Worm (Caenorhabditis elegans) whole organism, young adult: ENCODE measurements around the gene chil-18.

Experiments
- B0336.3 ChIP-seq: fragments of 200-800 bp; sonication (Bioruptor generic); IDR thresholded peaks from 2 replicates; pipeline ENCODE4 v1.3.6; 2022; ENCODE audit warnings: missing genetic modification characterization, missing compliant biosample characterization
- D2030.7 ChIP-seq: fragments of 200-800 bp; sonication (Bioruptor generic); IDR thresholded peaks from 2 replicates; pipeline ENCODE4 v1.3.6; 2022; ENCODE audit warnings: missing genetic modification reagents, missing genetic modification characterization, missing compliant biosample characterization
- F33H1.4 ChIP-seq: fragments of 200-800 bp; sonication (Bioruptor generic); IDR thresholded peaks from 2 replicates; pipeline ENCODE4 v1.3.6; 2022; ENCODE audit warnings: missing genetic modification reagents, missing genetic modification characterization, missing compliant biosample characterization
- F39B2.1 ChIP-seq: fragments of 200-800 bp; sonication (Bioruptor generic); IDR thresholded peaks from 2 replicates; pipeline ENCODE4 v1.3.6; 2022; ENCODE audit warnings: missing genetic modification reagents, missing genetic modification characterization, missing compliant biosample characterization
- F52B5.7 ChIP-seq: sonication (generic microtip); optimal IDR thresholded peaks from 2 replicates; lab custom pipeline; 2016; ENCODE audit warnings: mild to moderate bottlenecking, missing genetic modification characterization, missing compliant biosample characterization
- K11D2.4 ChIP-seq: fragments of 200-800 bp; sonication (Bioruptor generic); IDR thresholded peaks from 2 replicates; pipeline ENCODE4 v1.3.6; 2022; ENCODE audit warnings: missing genetic modification reagents, missing genetic modification characterization, missing compliant biosample characterization
- T26A5.8 ChIP-seq: sonication (generic microtip); optimal IDR thresholded peaks from 2 replicates; lab custom pipeline; 2016; ENCODE audit warnings: missing genetic modification characterization, missing compliant biosample characterization
- ZK185.1 ChIP-seq: sonication (generic microtip); optimal IDR thresholded peaks from 2 replicates; lab custom pipeline; 2016; ENCODE audit warnings: mild to moderate bottlenecking, missing genetic modification characterization, missing compliant biosample characterization; ENCODE audit not compliant: poor library complexity, severe bottlenecking
- aptf-2 ChIP-seq: fragments of 200-800 bp; sonication (Bioruptor generic); conservative IDR thresholded peaks from 2 replicates; pipeline ENCODE4 v1.3.6; 2022; ENCODE audit warnings: missing genetic modification reagents, missing genetic modification characterization, missing compliant biosample characterization
- atf-7 ChIP-seq: sonication (generic microtip); optimal IDR thresholded peaks from 2 replicates; lab custom pipeline; 2017; ENCODE audit warnings: mild to moderate bottlenecking, missing genetic modification characterization, missing compliant biosample characterization
- athp-1 ChIP-seq: sonication (generic microtip); optimal IDR thresholded peaks from 2 replicates; lab custom pipeline; 2017; ENCODE audit warnings: mild to moderate bottlenecking, missing genetic modification characterization, missing compliant biosample characterization
- attf-3 ChIP-seq: fragments of 200-800 bp; sonication (Bioruptor generic); conservative IDR thresholded peaks from 2 replicates; pipeline ENCODE4 v1.3.6; 2022; ENCODE audit warnings: missing genetic modification reagents, missing genetic modification characterization, missing compliant biosample characterization
- attf-5 ChIP-seq: fragments of 200-800 bp; sonication (Bioruptor generic); optimal IDR thresholded peaks from 2 replicates; lab custom pipeline; 2018; ENCODE audit warnings: mild to moderate bottlenecking, missing genetic modification characterization, missing compliant biosample characterization
- bed-2 ChIP-seq: fragments of 200-800 bp; sonication (Bioruptor generic); IDR thresholded peaks from 2 replicates; pipeline ENCODE4 v1.3.6; 2022; ENCODE audit warnings: missing genetic modification reagents, missing genetic modification characterization, missing compliant biosample characterization
- cebp-1 ChIP-seq, 2 experiments: fragments of 200-800 bp in 1 of 2; sonication (Bioruptor generic) in 1 of 2; sonication (generic microtip) in 1 of 2; IDR thresholded peaks in 1 of 2; optimal IDR thresholded peaks in 1 of 2; 2 replicates each; pipeline versions ENCODE4 v1.3.6 to Lab custom; 2017 to 2022; ENCODE audit warnings: missing compliant biosample characterization in 2 of 2, missing genetic modification characterization in 2 of 2, mild to moderate bottlenecking in 1 of 2, missing genetic modification reagents in 1 of 2, moderate library complexity in 1 of 2
- dox-1 ChIP-seq: fragments of 200-800 bp; sonication (Bioruptor generic); IDR thresholded peaks from 2 replicates; pipeline ENCODE4 v1.3.6; 2022; ENCODE audit warnings: missing genetic modification reagents, missing genetic modification characterization, missing compliant biosample characterization
- dpff-1 ChIP-seq: sonication (generic microtip); optimal IDR thresholded peaks from 2 replicates; lab custom pipeline; 2017; ENCODE audit warnings: mild to moderate bottlenecking, missing genetic modification characterization, missing compliant biosample characterization
- efl-1 ChIP-seq: fragments of 150-350 bp; optimal IDR thresholded peaks from 2 replicates; lab custom pipeline; 2014; ENCODE audit warnings: missing biosample characterization, missing genetic modification reagents, missing genetic modification characterization
- egrh-3 ChIP-seq: fragments of 200-800 bp; sonication (Bioruptor generic); IDR thresholded peaks from 2 replicates; pipeline ENCODE4 v1.3.6; 2022; ENCODE audit warnings: missing genetic modification reagents, missing genetic modification characterization, missing compliant biosample characterization
- ets-4 ChIP-seq: fragments of 200-800 bp; sonication (Bioruptor generic); optimal IDR thresholded peaks from 2 replicates; lab custom pipeline; 2018; ENCODE audit warnings: mild to moderate bottlenecking, missing genetic modification characterization, missing compliant biosample characterization
- him-1 ChIP-seq: sonication (generic microtip); optimal IDR thresholded peaks from 2 replicates; lab custom pipeline; 2016; ENCODE audit warnings: missing genotype, missing genetic modification reagents, missing genetic modification characterization, missing compliant biosample characterization
- hmg-1.2 ChIP-seq: fragments of 200-800 bp; sonication (Bioruptor generic); IDR thresholded peaks from 2 replicates; pipeline ENCODE4 v1.3.6; 2022; ENCODE audit warnings: missing genetic modification reagents, missing genetic modification characterization, missing compliant biosample characterization
- hsf-1 ChIP-seq: fragments of 200-800 bp; sonication (Bioruptor generic); IDR thresholded peaks from 2 replicates; pipeline ENCODE4 v1.3.6; 2022; ENCODE audit warnings: missing genetic modification reagents, missing genetic modification characterization, missing compliant biosample characterization
- let-607 ChIP-seq, 2 experiments: fragments of 200-800 bp in 1 of 2; sonication (Bioruptor generic) in 1 of 2; sonication (generic microtip) in 1 of 2; optimal IDR thresholded peaks; 2 replicates each; lab custom pipeline; 2016 to 2018; ENCODE audit warnings: mild to moderate bottlenecking in 2 of 2, missing compliant biosample characterization in 2 of 2, missing genetic modification characterization in 2 of 2, moderate library complexity in 2 of 2, missing genotype in 1 of 2
- lin-26 ChIP-seq: fragments of 200-800 bp; sonication (Bioruptor generic); IDR thresholded peaks from 2 replicates; pipeline ENCODE4 v1.3.6; 2022; ENCODE audit warnings: missing genetic modification reagents, missing genetic modification characterization, missing compliant biosample characterization
- lin-35 ChIP-seq, 3 experiments: fragments of 150-350 bp in 2 of 3; sonication (generic microtip) in 1 of 3; optimal IDR thresholded peaks; 2 replicates each; lab custom pipeline; 2014 to 2018; ENCODE audit warnings: missing biosample characterization in 3 of 3, missing genetic modification characterization in 3 of 3, missing genetic modification reagents in 3 of 3
- lsl-1 ChIP-seq: fragments of 200-800 bp; sonication (Bioruptor generic); optimal IDR thresholded peaks from 2 replicates; lab custom pipeline; 2018; ENCODE audit warnings: mild to moderate bottlenecking, missing genetic modification characterization, moderate library complexity, missing compliant biosample characterization
- madf-10 ChIP-seq: sonication (generic microtip); optimal IDR thresholded peaks from 2 replicates; lab custom pipeline; 2016; ENCODE audit warnings: mild to moderate bottlenecking, missing genetic modification characterization, missing compliant biosample characterization
- madf-6 ChIP-seq: fragments of 200-800 bp; sonication (Bioruptor generic); IDR thresholded peaks from 2 replicates; pipeline ENCODE4 v1.3.6; 2022; ENCODE audit warnings: missing genetic modification reagents, missing genetic modification characterization, missing compliant biosample characterization
- mcd-1 ChIP-seq: fragments of 200-800 bp; sonication (Bioruptor generic); IDR thresholded peaks from 2 replicates; pipeline ENCODE4 v1.3.6; 2022; ENCODE audit warnings: missing genetic modification reagents, missing genetic modification characterization, missing compliant biosample characterization
- mel-28 ChIP-seq: sonication (generic microtip); optimal IDR thresholded peaks from 2 replicates; lab custom pipeline; 2016; ENCODE audit warnings: borderline replicate concordance, mild to moderate bottlenecking, missing genetic modification characterization, missing compliant biosample characterization
- nfyb-1 ChIP-seq: fragments of 200-800 bp; sonication (Bioruptor generic); IDR thresholded peaks from 2 replicates; pipeline ENCODE4 v1.3.6; 2022; ENCODE audit warnings: missing genetic modification reagents, missing genetic modification characterization, missing compliant biosample characterization
- nhr-80 ChIP-seq: sonication (generic microtip); optimal IDR thresholded peaks from 2 replicates; lab custom pipeline; 2016; ENCODE audit warnings: missing genetic modification characterization, missing compliant biosample characterization
- nhr-90 ChIP-seq: sonication (generic microtip); optimal IDR thresholded peaks from 2 replicates; lab custom pipeline; 2016; ENCODE audit warnings: missing genotype, mild to moderate bottlenecking, missing genetic modification characterization, missing compliant biosample characterization
- rcor-1 ChIP-seq: fragments of 200-800 bp; sonication (Bioruptor generic); IDR thresholded peaks from 2 replicates; pipeline ENCODE4 v1.3.6; 2022; ENCODE audit warnings: missing genetic modification reagents, missing genetic modification characterization, missing compliant biosample characterization
- repo-1 ChIP-seq: sonication (generic microtip); optimal IDR thresholded peaks from 2 replicates; lab custom pipeline; 2017; ENCODE audit warnings: mild to moderate bottlenecking, missing genetic modification characterization, missing compliant biosample characterization
- sdz-38 ChIP-seq: sonication (generic microtip); optimal IDR thresholded peaks from 2 replicates; lab custom pipeline; 2016; ENCODE audit warnings: missing genotype, missing genetic modification characterization, missing compliant biosample characterization
- snpc-4 ChIP-seq, 5 experiments: fragments of 150-350 bp in 1 of 5; sonication (generic microtip) in 4 of 5; optimal IDR thresholded peaks; 2 replicates each; lab custom pipeline; 2014 to 2018; ENCODE audit warnings: missing genetic modification characterization in 5 of 5, missing biosample characterization in 3 of 5, antibody characterized with exemption in 2 of 5, mild to moderate bottlenecking in 2 of 5, missing compliant biosample characterization in 2 of 5, missing genotype in 2 of 5, moderate library complexity in 2 of 5, missing genetic modification reagents in 1 of 5
- somi-1 ChIP-seq: fragments of 200-800 bp; sonication (Bioruptor generic); optimal IDR thresholded peaks from 2 replicates; lab custom pipeline; 2018; ENCODE audit warnings: mild to moderate bottlenecking, missing genetic modification characterization, missing compliant biosample characterization
- tbp1 ChIP-seq: fragments of 200-800 bp; sonication (Bioruptor generic); optimal IDR thresholded peaks from 2 replicates; lab custom pipeline; 2018; ENCODE audit warnings: mild to moderate bottlenecking, missing genetic modification characterization, missing compliant biosample characterization
- unc-130 ChIP-seq: sonication (generic microtip); optimal IDR thresholded peaks from 2 replicates; lab custom pipeline; 2016; ENCODE audit warnings: missing genetic modification reagents, missing genetic modification characterization, missing compliant biosample characterization
- unc-62 ChIP-seq: fragments of 150-350 bp; optimal IDR thresholded peaks from 2 replicates; lab custom pipeline; 2014; ENCODE audit warnings: missing biosample characterization, missing genetic modification reagents, missing genetic modification characterization
- zim-3 ChIP-seq: sonication (generic microtip); optimal IDR thresholded peaks from 2 replicates; lab custom pipeline; 2017; ENCODE audit warnings: mild to moderate bottlenecking, missing genetic modification characterization, moderate library complexity, missing compliant biosample characterization
- ztf-18 ChIP-seq: sonication (generic microtip); optimal IDR thresholded peaks from 2 replicates; lab custom pipeline; 2016; ENCODE audit warnings: missing genotype, mild to moderate bottlenecking, missing genetic modification characterization, missing compliant biosample characterization
- ztf-25 ChIP-seq: fragments of 200-800 bp; sonication (Bioruptor generic); IDR thresholded peaks from 2 replicates; pipeline ENCODE4 v1.3.6; 2022; ENCODE audit warnings: missing genetic modification reagents, missing genetic modification characterization, missing compliant biosample characterization
- ztf-26 ChIP-seq: sonication (generic microtip); optimal IDR thresholded peaks from 2 replicates; lab custom pipeline; 2017; ENCODE audit warnings: missing genetic modification characterization, missing compliant biosample characterization

chil-18 gene

DNA sequence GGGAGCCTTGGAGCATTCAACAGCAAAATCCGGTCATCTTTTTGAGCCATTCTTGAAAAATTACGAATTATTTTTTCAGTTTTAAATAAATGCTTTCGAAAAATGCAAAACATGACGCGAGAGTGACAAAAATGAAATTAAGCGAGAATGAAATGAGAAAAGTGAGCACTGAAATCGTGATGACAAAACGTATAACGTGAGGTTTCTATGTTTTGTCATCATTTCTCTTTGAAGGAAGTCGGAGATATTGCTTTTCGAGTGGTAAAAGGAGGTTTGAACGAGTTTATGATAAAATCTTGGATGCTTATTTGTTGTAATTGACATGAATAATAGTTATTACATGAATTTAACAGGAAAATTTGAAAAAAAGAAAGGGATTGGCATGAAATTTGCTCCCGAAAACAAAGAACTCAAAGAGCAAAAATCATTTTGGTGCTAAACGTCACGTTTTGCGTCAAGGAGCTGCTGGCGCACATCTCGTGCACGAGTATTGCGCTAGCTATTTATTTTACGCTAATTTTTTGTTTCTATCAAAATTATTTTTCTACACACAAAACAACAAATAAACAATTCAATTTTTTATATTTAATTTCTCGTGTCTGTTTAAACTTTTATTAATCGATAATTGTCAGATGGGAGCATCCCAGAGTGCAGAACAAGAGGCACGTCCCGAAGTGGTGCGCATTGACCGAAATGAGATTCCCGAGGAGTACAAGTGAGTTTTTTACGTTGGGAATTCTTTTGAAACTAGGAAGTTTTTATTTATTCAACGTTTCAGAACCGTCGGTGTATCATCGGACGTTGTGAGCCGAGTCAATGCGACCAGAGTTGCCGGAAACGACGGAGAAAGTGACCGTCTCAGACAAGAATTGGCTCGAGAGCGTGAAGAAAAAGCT, 31.4 kb upstream of the chil-18 start, which contains the start of the genes gss-1 and chch-3:
TSS of gene gss-1 (minus strand) at position 51 of the 896 bp plus-strand sequence.
TSS of gene chch-3 (plus strand) at position 633 of the 896 bp plus-strand sequence.
- TF ChIP-seq egrh-3 (no peak), F39B2.1 (GFP tag; lab: Robert Waterston, UW) (no peak), repo-1 (no peak), K11D2.4 (peak; percentile 23; the same call in 1 of the 2 replicates), ZK185.1 (tag; lab: Kevin White, UChicago) (peak; percentile 25), lin-35 (GFP tag; optimal IDR thresholded peaks at IDR 0.05; lab: Kevin White, UChicago) (peak in 1 of 3 experiments; percentile 36), efl-1 (GFP tag; lab: Kevin White, UChicago) (peak; percentile 7), lsl-1 (peak; percentile 22), D2030.7 (GFP tag; lab: Robert Waterston, UW) (0 out of 2 replicates have a peak, but pooled peaks have one; percentile 34), F52B5.7 (no peak), attf-5 (GFP tag; lab: Kevin White, UChicago) (peak; percentile 32), let-607 (tag; optimal IDR thresholded peaks at IDR 0.05; lab: Kevin White, UChicago) (no peak), hsf-1 (no peak), cebp-1 (GFP tag; IDR thresholded peaks at IDR 0.05; lab: Robert Waterston, UW) (no peak), cebp-1 (tag; optimal IDR thresholded peaks at IDR 0.05; lab: Kevin White, UChicago) (peak; percentile 55), hmg-1.2 (GFP tag; lab: Robert Waterston, UW) (peak; percentile 33; the same call in 1 of the 2 replicates), sdz-38 (tag; lab: Kevin White, UChicago) (no peak), unc-130 (GFP tag; lab: Kevin White, UChicago) (no peak), unc-62 (no peak), atf-7 (tag; lab: Kevin White, UChicago) (no peak), mcd-1 (GFP tag; lab: Robert Waterston, UW) (peak; percentile 40; the same call in 1 of the 2 replicates), ztf-25 (GFP tag; lab: Robert Waterston, UW) (no peak), nfyb-1 (no peak), snpc-4 (GFP tag; optimal IDR thresholded peaks at IDR 0.05; lab: Kevin White, UChicago) (no peak), snpc-4 (tag; optimal IDR thresholded peaks at IDR 0.05; lab: Kevin White, UChicago) (peak in 1 of 4 experiments; percentile 21), athp-1 (tag; lab: Kevin White, UChicago) (no peak), rcor-1 (GFP tag; lab: Robert Waterston, UW) (peak; percentile 33; the same call in 1 of the 2 replicates), zim-3 (tag; lab: Kevin White, UChicago) (no peak), somi-1 (GFP tag; lab: Kevin White, UChicago) (no peak), attf-3 (GFP tag; lab: Robert Waterston, UW) (no peak), bed-2 (no peak), T26A5.8 (no peak), nhr-80 (peak; percentile 74), nhr-90 (no peak), aptf-2 (GFP tag; lab: Robert Waterston, UW) (no peak), B0336.3 (no peak), madf-10 (tag; lab: Kevin White, UChicago) (no peak), tbp1 (peak; percentile 30), him-1 (tag; lab: Kevin White, UChicago) (no peak), lin-26 (GFP tag; lab: Robert Waterston, UW) (no peak), dox-1 (GFP tag; lab: Robert Waterston, UW) (peak; percentile 53), F33H1.4 (GFP tag; lab: Robert Waterston, UW) (peak; percentile 52), madf-6 (GFP tag; lab: Robert Waterston, UW) (peak; percentile 51), ztf-18 (peak; percentile 93), ztf-26 (tag; lab: Kevin White, UChicago) (no peak), dpff-1 (tag; lab: Kevin White, UChicago) (no peak), ets-4 (GFP tag; lab: Kevin White, UChicago) (no peak), mel-28 (tag; lab: Kevin White, UChicago) (no peak)
